Worm (Caenorhabditis elegans) whole organism, L1 larva: ENCODE measurements around the gene jamp-1.

ENCODE experiments used
- dpl-1 ChIP-seq, 3 experiments: fragments of 150-350 bp in 2 of 3; sonication (generic microtip) in 1 of 3; optimal IDR thresholded peaks; 2 replicates each; lab custom pipeline; 2014 to 2017; ENCODE audit warnings: missing biosample characterization in 3 of 3, missing genetic modification characterization in 3 of 3, missing genetic modification reagents in 3 of 3
- elt-2 ChIP-seq: sonication (generic microtip); optimal IDR thresholded peaks from 2 replicates; lab custom pipeline; 2016; ENCODE audit warnings: missing genetic modification characterization, mild to moderate bottlenecking, inconsistent platforms, missing compliant biosample characterization, missing genetic modification reagents
- jun-1 ChIP-seq: fragments of 150-350 bp; optimal IDR thresholded peaks from 2 replicates; lab custom pipeline; 2014; ENCODE audit warnings: missing biosample characterization, missing genetic modification reagents, missing genetic modification characterization
- lin-39 ChIP-seq: fragments of 150-350 bp; optimal IDR thresholded peaks from 2 replicates; lab custom pipeline; 2014; ENCODE audit warnings: missing biosample characterization, missing genetic modification reagents, missing genetic modification characterization
- mep-1 ChIP-seq: fragments of 150-350 bp; optimal IDR thresholded peaks from 2 replicates; lab custom pipeline; 2014; ENCODE audit warnings: missing biosample characterization, missing genetic modification characterization
- nhr-11 ChIP-seq: fragments of 150-350 bp; optimal IDR thresholded peaks from 2 replicates; lab custom pipeline; 2014; ENCODE audit warnings: missing biosample characterization, missing genetic modification characterization
- nhr-237 ChIP-seq: fragments of 150-350 bp; optimal IDR thresholded peaks from 2 replicates; lab custom pipeline; 2014; ENCODE audit warnings: missing biosample characterization, missing genetic modification characterization
- nhr-90 ChIP-seq: sonication (generic microtip); optimal IDR thresholded peaks from 2 replicates; lab custom pipeline; 2016; ENCODE audit warnings: mild to moderate bottlenecking, missing genetic modification characterization, missing compliant biosample characterization; ENCODE audit not compliant: poor library complexity
- pqm-1 ChIP-seq: sonication (generic microtip); optimal IDR thresholded peaks from 3 replicates; lab custom pipeline; 2017; ENCODE audit warnings: missing biosample characterization, missing genetic modification characterization
- skn-1 ChIP-seq: fragments of 150-350 bp; optimal IDR thresholded peaks from 2 replicates; lab custom pipeline; 2014; ENCODE audit warnings: missing biosample characterization, missing genetic modification characterization
- snpc-4 ChIP-seq: fragments of 150-350 bp; optimal IDR thresholded peaks from 2 replicates; lab custom pipeline; 2014; ENCODE audit warnings: missing biosample characterization, missing genetic modification characterization
- sptf-1 ChIP-seq: fragments of 150-350 bp; optimal IDR thresholded peaks from 2 replicates; lab custom pipeline; 2014; ENCODE audit warnings: missing biosample characterization, missing genetic modification characterization
- unc-62 ChIP-seq: fragments of 150-350 bp; optimal IDR thresholded peaks from 2 replicates; lab custom pipeline; 2014; ENCODE audit warnings: missing biosample characterization, missing genetic modification reagents, missing genetic modification characterization
- unc-98 ChIP-seq: fragments of 200-800 bp; sonication (Bioruptor generic); IDR thresholded peaks from 2 replicates; pipeline ENCODE4 v1.3.6; 2022; ENCODE audit warnings: missing genetic modification characterization, missing compliant biosample characterization

- TF ChIP-seq nhr-237 (tag; lab: Kevin White, UChicago) (no peak), nhr-90 (tag; lab: Kevin White, UChicago) (no peak), unc-62 (GFP tag; lab: Kevin White, UChicago) (no peak), skn-1 (tag; lab: Kevin White, UChicago) (no peak), pqm-1 (tag; lab: Kevin White, UChicago) (no peak), snpc-4 (no peak), sptf-1 (tag; lab: Kevin White, UChicago) (no peak), lin-39 (tag; lab: Kevin White, UChicago) (no peak), nhr-11 (tag; lab: Kevin White, UChicago) (no peak), unc-98 (GFP tag; lab: Robert Waterston, UW) (no peak), mep-1 (tag; lab: Kevin White, UChicago) (peak; percentile 67), jun-1 (tag; lab: Kevin White, UChicago) (no peak), dpl-1 (GFP tag; optimal IDR thresholded peaks at IDR 0.05; lab: Kevin White, UChicago) (peak; percentile 35 to 66 (median 66)), elt-2 (tag; lab: Kevin White, UChicago) (peak; percentile 5)
These were observed 44.8 kb upstream of the jamp-1 start, which contains the start of gene Y38A10A.7 for ce11 chrV:6095829-6096228.
